Fruit fly (Drosophila melanogaster): ENCODE data around the gene CG5618.

DNA sequence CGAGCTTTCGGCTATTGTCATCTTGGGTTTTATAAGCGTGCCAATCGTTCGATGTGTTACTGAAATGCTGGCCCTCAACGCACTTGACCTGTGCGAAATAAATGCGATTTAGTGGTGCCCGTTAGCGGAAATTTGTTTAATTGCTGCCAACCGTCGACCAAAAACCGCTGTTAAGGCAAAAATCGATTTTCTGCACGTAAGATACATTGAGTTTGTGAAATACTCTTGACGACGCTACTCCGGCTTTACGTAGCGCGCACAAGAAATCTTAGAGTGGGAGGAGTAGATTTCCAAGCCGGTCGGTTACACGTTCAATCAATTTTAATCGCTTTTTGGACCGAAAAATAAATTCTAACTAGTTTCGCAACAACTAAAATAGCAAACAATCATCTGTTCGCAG is 22.2 kb downstream of the CG5618 start:
- TF ChIP-seq CTCF (optimal IDR thresholded peaks at IDR 0.05) (no peak), CG8478 (optimal IDR thresholded peaks at IDR 0.05) (no peak)
